Worm (Caenorhabditis elegans) whole organism, young adult: ENCODE data around the gene sago-1.

Source experiments
- F49E8.2 ChIP-seq: sonication (generic microtip); optimal IDR thresholded peaks from 3 replicates; lab custom pipeline; 2017; ENCODE audit warnings: missing genetic modification characterization, mild to moderate bottlenecking, missing compliant biosample characterization, antibody characterized with exemption, moderate library complexity; ENCODE audit not compliant: insufficient read depth
- F57C9.4 ChIP-seq: sonication (generic microtip); optimal IDR thresholded peaks from 2 replicates; lab custom pipeline; 2017; ENCODE audit warnings: mild to moderate bottlenecking, missing genetic modification characterization, missing compliant biosample characterization
- K11D2.4 ChIP-seq: fragments of 200-800 bp; sonication (Bioruptor generic); IDR thresholded peaks from 2 replicates; pipeline ENCODE4 v1.3.6; 2022; ENCODE audit warnings: missing genetic modification reagents, missing genetic modification characterization, missing compliant biosample characterization
- K12H6.12 ChIP-seq: fragments of 200-800 bp; sonication (Bioruptor generic); optimal IDR thresholded peaks from 2 replicates; lab custom pipeline; 2018; ENCODE audit warnings: mild to moderate bottlenecking, missing genetic modification characterization, missing compliant biosample characterization
- T26A5.8 ChIP-seq: sonication (generic microtip); optimal IDR thresholded peaks from 2 replicates; lab custom pipeline; 2016; ENCODE audit warnings: missing genetic modification characterization, missing compliant biosample characterization
- Y56A3A.18 ChIP-seq: fragments of 200-800 bp; sonication (Bioruptor generic); IDR thresholded peaks from 2 replicates; pipeline ENCODE4 v1.3.6; 2022; ENCODE audit warnings: missing genetic modification reagents, missing genetic modification characterization, missing compliant biosample characterization
- Y95B8A.8 ChIP-seq: fragments of 200-800 bp; sonication (Bioruptor generic); IDR thresholded peaks from 2 replicates; pipeline ENCODE4 v1.3.6; 2022; ENCODE audit warnings: missing genetic modification reagents, missing genetic modification characterization, missing compliant biosample characterization
- akir-1 ChIP-seq: fragments of 200-800 bp; sonication (Bioruptor generic); optimal IDR thresholded peaks from 2 replicates; lab custom pipeline; 2018; ENCODE audit warnings: mild to moderate bottlenecking, missing genetic modification characterization, moderate library complexity, missing compliant biosample characterization
- ama-1 ChIP-seq, 3 experiments: fragments of 150-350 bp in 1 of 3; sonication (generic microtip) in 2 of 3; optimal IDR thresholded peaks; 2 replicates each; lab custom pipeline; 2014 to 2018; ENCODE audit warnings: missing biosample characterization in 2 of 3, missing genetic modification characterization in 2 of 3, missing genetic modification reagents in 2 of 3
- aptf-3 ChIP-seq: fragments of 200-800 bp; sonication (Bioruptor generic); IDR thresholded peaks from 2 replicates; pipeline ENCODE4 v1.3.6; 2022; ENCODE audit warnings: missing genetic modification characterization, missing compliant biosample characterization
- ccch-3 ChIP-seq: fragments of 200-800 bp; sonication (Bioruptor generic); optimal IDR thresholded peaks from 2 replicates; lab custom pipeline; 2018; ENCODE audit warnings: mild to moderate bottlenecking, missing genetic modification characterization, missing compliant biosample characterization
- cebp-1 ChIP-seq, 2 experiments: fragments of 200-800 bp in 1 of 2; sonication (Bioruptor generic) in 1 of 2; sonication (generic microtip) in 1 of 2; IDR thresholded peaks in 1 of 2; optimal IDR thresholded peaks in 1 of 2; 2 replicates each; pipeline versions ENCODE4 v1.3.6 to Lab custom; 2017 to 2022; ENCODE audit warnings: missing compliant biosample characterization in 2 of 2, missing genetic modification characterization in 2 of 2, mild to moderate bottlenecking in 1 of 2, missing genetic modification reagents in 1 of 2, moderate library complexity in 1 of 2
- cebp-2 ChIP-seq: fragments of 200-800 bp; sonication (Bioruptor generic); IDR thresholded peaks from 2 replicates; pipeline ENCODE4 v1.3.6; 2022; ENCODE audit warnings: missing genetic modification characterization, missing compliant biosample characterization
- ceh-27 ChIP-seq: fragments of 200-800 bp; sonication (Bioruptor generic); optimal IDR thresholded peaks from 2 replicates; lab custom pipeline; 2018; ENCODE audit warnings: mild to moderate bottlenecking, missing genetic modification characterization, moderate library complexity, missing compliant biosample characterization
- ceh-58 ChIP-seq: fragments of 200-800 bp; sonication (Bioruptor generic); IDR thresholded peaks from 2 replicates; pipeline ENCODE4 v1.3.6; 2022; ENCODE audit warnings: missing genetic modification characterization, missing compliant biosample characterization
- ceh-91 ChIP-seq: fragments of 200-800 bp; sonication (Bioruptor generic); IDR thresholded peaks from 2 replicates; pipeline ENCODE4 v1.3.6; 2022; ENCODE audit warnings: missing genetic modification reagents, missing genetic modification characterization, missing compliant biosample characterization
- chd-7 ChIP-seq: sonication (generic microtip); optimal IDR thresholded peaks from 2 replicates; lab custom pipeline; 2016; ENCODE audit warnings: mild to moderate bottlenecking, missing genetic modification characterization, moderate library complexity, missing compliant biosample characterization
- die-1 ChIP-seq: sonication (generic microtip); optimal IDR thresholded peaks from 2 replicates; lab custom pipeline; 2016; ENCODE audit warnings: missing genotype, mild to moderate bottlenecking, missing genetic modification characterization, missing compliant biosample characterization
- dox-1 ChIP-seq: fragments of 200-800 bp; sonication (Bioruptor generic); IDR thresholded peaks from 2 replicates; pipeline ENCODE4 v1.3.6; 2022; ENCODE audit warnings: missing genetic modification reagents, missing genetic modification characterization, missing compliant biosample characterization
- efl-1 ChIP-seq: fragments of 150-350 bp; optimal IDR thresholded peaks from 2 replicates; lab custom pipeline; 2014; ENCODE audit warnings: missing biosample characterization, missing genetic modification reagents, missing genetic modification characterization
- egl-44 ChIP-seq: fragments of 200-800 bp; sonication (Bioruptor generic); IDR thresholded peaks from 2 replicates; pipeline ENCODE4 v1.3.6; 2022; ENCODE audit warnings: missing genetic modification reagents, missing genetic modification characterization, missing compliant biosample characterization
- gei-17 ChIP-seq: fragments of 200-800 bp; sonication (Bioruptor generic); optimal IDR thresholded peaks from 2 replicates; lab custom pipeline; 2018; ENCODE audit warnings: mild to moderate bottlenecking, missing genetic modification characterization, missing compliant biosample characterization
- hlh-12 ChIP-seq: sonication (generic microtip); optimal IDR thresholded peaks from 2 replicates; lab custom pipeline; 2016; ENCODE audit warnings: missing genetic modification characterization, missing compliant biosample characterization
- hmg-1.2 ChIP-seq: fragments of 200-800 bp; sonication (Bioruptor generic); IDR thresholded peaks from 2 replicates; pipeline ENCODE4 v1.3.6; 2022; ENCODE audit warnings: missing genetic modification reagents, missing genetic modification characterization, missing compliant biosample characterization
- hmg-20 ChIP-seq: fragments of 200-800 bp; sonication (Bioruptor generic); IDR thresholded peaks from 2 replicates; pipeline ENCODE4 v1.3.6; 2022; ENCODE audit warnings: missing genetic modification reagents, missing genetic modification characterization, missing compliant biosample characterization
- let-607 ChIP-seq, 2 experiments: fragments of 200-800 bp in 1 of 2; sonication (Bioruptor generic) in 1 of 2; sonication (generic microtip) in 1 of 2; optimal IDR thresholded peaks; 2 replicates each; lab custom pipeline; 2016 to 2018; ENCODE audit warnings: mild to moderate bottlenecking in 2 of 2, missing compliant biosample characterization in 2 of 2, missing genetic modification characterization in 2 of 2, moderate library complexity in 2 of 2, missing genotype in 1 of 2
- lin-35 ChIP-seq, 3 experiments: fragments of 150-350 bp in 2 of 3; sonication (generic microtip) in 1 of 3; optimal IDR thresholded peaks; 2 replicates each; lab custom pipeline; 2014 to 2018; ENCODE audit warnings: missing biosample characterization in 3 of 3, missing genetic modification characterization in 3 of 3, missing genetic modification reagents in 3 of 3
- madf-6 ChIP-seq: fragments of 200-800 bp; sonication (Bioruptor generic); IDR thresholded peaks from 2 replicates; pipeline ENCODE4 v1.3.6; 2022; ENCODE audit warnings: missing genetic modification reagents, missing genetic modification characterization, missing compliant biosample characterization
- mcd-1 ChIP-seq: fragments of 200-800 bp; sonication (Bioruptor generic); IDR thresholded peaks from 2 replicates; pipeline ENCODE4 v1.3.6; 2022; ENCODE audit warnings: missing genetic modification reagents, missing genetic modification characterization, missing compliant biosample characterization
- nfyb-1 ChIP-seq: fragments of 200-800 bp; sonication (Bioruptor generic); IDR thresholded peaks from 2 replicates; pipeline ENCODE4 v1.3.6; 2022; ENCODE audit warnings: missing genetic modification reagents, missing genetic modification characterization, missing compliant biosample characterization
- rpc-1 ChIP-seq, 2 experiments: fragments of 150-350 bp in 1 of 2; sonication (generic microtip) in 1 of 2; optimal IDR thresholded peaks; 2 replicates each; lab custom pipeline; 2014 to 2018; ENCODE audit warnings: missing biosample characterization in 1 of 2, missing genetic modification characterization in 1 of 2, missing genetic modification reagents in 1 of 2, missing genotype in 1 of 2
- sdz-38 ChIP-seq: sonication (generic microtip); optimal IDR thresholded peaks from 2 replicates; lab custom pipeline; 2016; ENCODE audit warnings: missing genotype, missing genetic modification characterization, missing compliant biosample characterization
- sptf-2 ChIP-seq: fragments of 200-800 bp; sonication (Bioruptor generic); optimal IDR thresholded peaks from 2 replicates; lab custom pipeline; 2018; ENCODE audit warnings: mild to moderate bottlenecking, missing genetic modification characterization, missing compliant biosample characterization
- tbx-9 ChIP-seq: sonication (generic microtip); optimal IDR thresholded peaks from 2 replicates; lab custom pipeline; 2016; ENCODE audit warnings: borderline replicate concordance, missing genetic modification characterization, inconsistent platforms, missing compliant biosample characterization
- zfh-2 ChIP-seq: fragments of 200-800 bp; sonication (Bioruptor generic); conservative IDR thresholded peaks from 2 replicates; pipeline ENCODE4 v1.3.6; 2022; ENCODE audit warnings: missing genetic modification reagents, missing genetic modification characterization, missing compliant biosample characterization
- zim-3 ChIP-seq: sonication (generic microtip); optimal IDR thresholded peaks from 2 replicates; lab custom pipeline; 2017; ENCODE audit warnings: mild to moderate bottlenecking, missing genetic modification characterization, moderate library complexity, missing compliant biosample characterization
- ztf-18 ChIP-seq: sonication (generic microtip); optimal IDR thresholded peaks from 2 replicates; lab custom pipeline; 2016; ENCODE audit warnings: missing genotype, mild to moderate bottlenecking, missing genetic modification characterization, missing compliant biosample characterization
- ztf-25 ChIP-seq: fragments of 200-800 bp; sonication (Bioruptor generic); IDR thresholded peaks from 2 replicates; pipeline ENCODE4 v1.3.6; 2022; ENCODE audit warnings: missing genetic modification reagents, missing genetic modification characterization, missing compliant biosample characterization
- ztf-26 ChIP-seq: sonication (generic microtip); optimal IDR thresholded peaks from 2 replicates; lab custom pipeline; 2017; ENCODE audit warnings: missing genetic modification characterization, missing compliant biosample characterization
- ztf-28 ChIP-seq: fragments of 200-800 bp; sonication (Bioruptor generic); IDR thresholded peaks from 2 replicates; pipeline ENCODE4 v1.3.6; 2022; ENCODE audit warnings: missing genetic modification reagents, missing genetic modification characterization, missing compliant biosample characterization

Gene sago-1

DNA sequence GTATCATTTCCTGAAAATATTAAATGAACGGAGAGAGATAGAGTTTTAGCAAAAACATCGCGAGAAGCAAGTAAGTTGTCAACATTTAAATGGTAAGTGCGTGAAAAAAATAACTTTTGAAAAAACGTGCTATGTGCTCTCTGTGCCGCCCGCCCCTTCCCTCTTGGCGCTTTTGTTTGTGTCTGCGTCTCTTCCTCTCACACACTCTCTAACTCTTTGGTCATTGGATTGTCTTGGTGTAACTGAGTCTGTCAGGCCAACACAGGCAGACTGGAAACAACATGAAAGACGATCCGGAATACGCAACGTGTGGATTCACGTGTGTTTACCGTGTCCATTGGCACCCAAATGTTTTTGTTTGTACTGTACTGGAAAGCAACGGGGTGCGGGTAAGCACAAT lies 32.5 kb downstream of the sago-1 start, which contains the start of gene T28C12.6:
T28C12.6 (minus strand) TSS at position 12 of the 400 bp plus-strand sequence.
- peak; percentile 93 for TF ChIP-seq hmg-1.2
- no peak for TF ChIP-seq hlh-12

DNA sequence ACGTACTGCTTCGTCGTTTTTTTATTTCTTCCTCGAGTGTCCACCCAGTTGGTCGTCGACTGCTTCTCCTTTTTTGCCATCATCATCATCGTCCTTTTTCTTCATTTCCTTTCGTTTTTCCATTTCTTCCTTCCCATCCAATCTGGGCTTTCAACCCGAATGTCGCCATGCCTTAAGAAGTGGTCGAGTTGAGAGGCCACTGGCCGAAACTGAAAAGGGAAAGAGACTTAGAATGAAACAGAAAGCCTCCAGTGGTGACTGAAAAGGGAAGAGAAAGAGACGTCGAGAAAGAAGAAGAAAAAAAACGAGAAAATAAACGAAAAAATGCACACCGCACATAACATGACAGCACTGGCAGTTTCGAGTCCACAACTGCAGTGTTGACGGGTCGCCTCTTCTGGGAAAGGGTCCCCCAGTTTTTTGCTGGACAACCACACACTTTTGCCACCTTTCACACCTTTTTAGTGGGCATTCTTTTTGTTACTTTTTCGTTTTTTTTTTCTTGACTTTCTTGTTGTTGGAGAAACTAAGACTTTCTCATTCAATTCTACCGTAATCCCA lies 37.6 kb downstream of the sago-1 start:
- TF ChIP-seq ceh-27 (GFP tag; lab: Kevin White, UChicago) (peak; percentile 63), aptf-3 (GFP tag; lab: Robert Waterston, UW) (0 out of 2 replicates have a peak, but pooled peaks have one; percentile 38), rpc-1 (optimal IDR thresholded peaks at IDR 0.05; lab: Kevin White, UChicago) (no peak), rpc-1 (tag; optimal IDR thresholded peaks at IDR 0.05; lab: Kevin White, UChicago) (no peak), T26A5.8 (tag; lab: Kevin White, UChicago) (no peak), K12H6.12 (tag; lab: Kevin White, UChicago) (peak; percentile 41), efl-1 (GFP tag; lab: Kevin White, UChicago) (no peak), zfh-2 (peak; percentile 46; the same call in 1 of the 2 replicates), mcd-1 (GFP tag; lab: Robert Waterston, UW) (0 out of 2 replicates have a peak, but pooled peaks have one; percentile 19), K11D2.4 (GFP tag; lab: Robert Waterston, UW) (0 out of 2 replicates have a peak, but pooled peaks have one; percentile 47), lin-35 (GFP tag; optimal IDR thresholded peaks at IDR 0.05; lab: Kevin White, UChicago) (no peak), ceh-91 (no peak), sptf-2 (GFP tag; lab: Kevin White, UChicago) (no peak), Y95B8A.8 (GFP tag; lab: Robert Waterston, UW) (no peak), hmg-20 (GFP tag; lab: Robert Waterston, UW) (no peak), gei-17 (GFP tag; lab: Kevin White, UChicago) (no peak), dox-1 (GFP tag; lab: Robert Waterston, UW) (0 out of 2 replicates have a peak, but pooled peaks have one; percentile 10)
- TF ChIP-seq, all 124 proteins: peak for 7

DNA sequence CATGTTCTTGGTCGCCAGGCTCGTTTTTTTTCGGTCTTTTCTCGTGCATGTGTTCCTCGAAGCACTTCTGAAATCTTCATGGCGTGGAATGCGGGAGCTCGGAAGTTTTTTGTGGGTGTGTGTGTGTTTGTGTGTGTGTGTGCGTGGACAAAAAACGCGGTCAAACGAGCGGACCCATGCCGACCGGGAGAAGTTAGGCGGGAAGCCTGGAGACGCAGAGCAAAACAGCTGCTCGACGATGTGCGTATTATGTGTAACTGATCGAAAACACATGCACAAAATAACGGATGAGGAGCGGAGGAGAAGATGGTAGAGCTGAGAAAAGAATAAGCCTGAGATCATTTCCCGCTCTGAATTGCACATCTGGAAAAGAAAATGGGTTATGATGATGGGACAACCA lies 38.9 kb downstream of the sago-1 start:
- TF ChIP-seq die-1 (tag; lab: Kevin White, UChicago) (no peak), madf-6 (GFP tag; lab: Robert Waterston, UW) (no peak), cebp-1 (GFP tag; IDR thresholded peaks at IDR 0.05; lab: Robert Waterston, UW) (no peak), cebp-1 (tag; optimal IDR thresholded peaks at IDR 0.05; lab: Kevin White, UChicago) (peak; percentile 7), let-607 (tag; optimal IDR thresholded peaks at IDR 0.05; lab: Kevin White, UChicago) (no peak), chd-7 (tag; lab: Kevin White, UChicago) (no peak), ccch-3 (GFP tag; lab: Kevin White, UChicago) (no peak), Y56A3A.18 (GFP tag; lab: Robert Waterston, UW) (no peak), zfh-2 (peak; percentile 61), sdz-38 (tag; lab: Kevin White, UChicago) (no peak), egl-44 (GFP tag; lab: Robert Waterston, UW) (no peak), F49E8.2 (tag; lab: Kevin White, UChicago) (no peak), zim-3 (tag; lab: Kevin White, UChicago) (no peak), cebp-2 (GFP tag; lab: Robert Waterston, UW) (no peak), K12H6.12 (tag; lab: Kevin White, UChicago) (peak; percentile 62), tbx-9 (no peak), akir-1 (GFP tag; lab: Kevin White, UChicago) (no peak), ztf-25 (GFP tag; lab: Robert Waterston, UW) (no peak), nfyb-1 (GFP tag; lab: Robert Waterston, UW) (no peak), F57C9.4 (tag; lab: Kevin White, UChicago) (no peak), ama-1 (optimal IDR thresholded peaks at IDR 0.05; lab: Kevin White, UChicago) (no peak), ama-1 (GFP tag; optimal IDR thresholded peaks at IDR 0.05; lab: Kevin White, UChicago) (no peak), ceh-58 (GFP tag; lab: Robert Waterston, UW) (no peak), ztf-28 (GFP tag; lab: Robert Waterston, UW) (0 out of 2 replicates have a peak, but pooled peaks have one; percentile 13), ztf-26 (tag; lab: Kevin White, UChicago) (no peak), ztf-18 (tag; lab: Kevin White, UChicago) (no peak)
